Fruit fly (Drosophila melanogaster): Measurements from ENCODE around the gene GAA1.

The GAA1 gene

dm6 chrX:5896809-5897700 is 23.9 kb upstream of the GAA1 start (continued):
- TF ChIP-seq sisA (GFP tag; IDR thresholded peaks at IDR 0.05) = peak; percentile 52
- 0 out of 2 replicates have a peak, but pooled peaks have one; percentile 33 for TF ChIP-seq CG14441 (GFP tag; IDR thresholded peaks at IDR 0.05)
- TF ChIP-seq Trl (optimal IDR thresholded peaks at IDR 0.05) = no peak
- no peak for TF ChIP-seq Trl (GFP tag; optimal IDR thresholded peaks at IDR 0.05)
- no peak for TF ChIP-seq CG1832 (GFP tag; optimal IDR thresholded peaks at IDR 0.05)
- peak; percentile 13 for TF ChIP-seq zen (tag; optimal IDR thresholded peaks at IDR 0.05)
- no peak for TF ChIP-seq gce (GFP tag; IDR thresholded peaks at IDR 0.05)
- no peak for TF ChIP-seq CG9817 (tag; optimal IDR thresholded peaks at IDR 0.05)
- no peak for TF ChIP-seq Spps (tag; optimal IDR thresholded peaks at IDR 0.05)
- TF ChIP-seq CG12391 (tag; optimal IDR thresholded peaks at IDR 0.05) = peak; percentile 41
- no peak for TF ChIP-seq CG8281 (tag; optimal IDR thresholded peaks at IDR 0.05)
- no peak for TF ChIP-seq CG33557 (GFP tag; optimal IDR thresholded peaks at IDR 0.05)
- no peak for TF ChIP-seq crc (GFP tag; optimal IDR thresholded peaks at IDR 0.05)
- no peak for TF ChIP-seq CG8924 (tag; optimal IDR thresholded peaks at IDR 0.05)
- TF ChIP-seq CG8765 (GFP tag; IDR thresholded peaks at IDR 0.05) = no peak
- no peak for TF ChIP-seq scrt (GFP tag; optimal IDR thresholded peaks at IDR 0.05)
- TF ChIP-seq luna (GFP tag; optimal IDR thresholded peaks at IDR 0.05) = no peak
- no peak for TF ChIP-seq twi (tag; optimal IDR thresholded peaks at IDR 0.05)
- TF ChIP-seq ken (GFP tag; IDR thresholded peaks at IDR 0.05) = 0 out of 3 replicates have a peak, but pooled peaks have one; percentile 24
- TF ChIP-seq dati (GFP tag; IDR thresholded peaks at IDR 0.05) = no peak
- TF ChIP-seq ase (GFP tag; IDR thresholded peaks at IDR 0.05) = peak; percentile 40; the same call in 1 of the 3 replicates
- TF ChIP-seq bbx (GFP tag; IDR thresholded peaks at IDR 0.05; ENCODE audit: partially characterized antibody) = no peak
- TF ChIP-seq phol (tag; optimal IDR thresholded peaks at IDR 0.05) = peak; percentile 34
- TF ChIP-seq Sry-δ (GFP tag; optimal IDR thresholded peaks at IDR 0.05) = no peak
- no peak for TF ChIP-seq abd-A (tag; optimal IDR thresholded peaks at IDR 0.05)
- no peak for TF ChIP-seq CG1647 (GFP tag; optimal IDR thresholded peaks at IDR 0.05)
- no peak for TF ChIP-seq fu2 (GFP tag; optimal IDR thresholded peaks at IDR 0.05)
- no peak for TF ChIP-seq CG3281 (GFP tag; optimal IDR thresholded peaks at IDR 0.05)
- TF ChIP-seq Fer1 (GFP tag; optimal IDR thresholded peaks at IDR 0.05) = no peak
- no peak for TF ChIP-seq pnt (GFP tag; optimal IDR thresholded peaks at IDR 0.05)
- TF ChIP-seq BEAF-32 (GFP tag; optimal IDR thresholded peaks at IDR 0.05) = no peak
- no peak for TF ChIP-seq CG10274 (GFP tag; optimal IDR thresholded peaks at IDR 0.05)
- TF ChIP-seq chif (GFP tag; optimal IDR thresholded peaks at IDR 0.05) = peak in 1 of 2 experiments; percentile 28
- TF ChIP-seq btn (GFP tag; optimal IDR thresholded peaks at IDR 0.05) = no peak
- TF ChIP-seq CG2712 (tag; optimal IDR thresholded peaks at IDR 0.05) = peak; percentile 13
- TF ChIP-seq CG6654 (GFP tag; optimal IDR thresholded peaks at IDR 0.05) = no peak
- TF ChIP-seq croc (GFP tag; conservative IDR thresholded peaks at IDR 0.05) = no peak
- TF ChIP-seq eve (GFP tag; optimal IDR thresholded peaks at IDR 0.05) = no peak
- no peak for TF ChIP-seq CG12236 (GFP tag; optimal IDR thresholded peaks at IDR 0.05)
- TF ChIP-seq disco-r (GFP tag; optimal IDR thresholded peaks at IDR 0.05) = no peak
- no peak for TF ChIP-seq aop (GFP tag; IDR thresholded peaks at IDR 0.05)
- no peak for TF ChIP-seq CG32767 (GFP tag; IDR thresholded peaks at IDR 0.05)
- TF ChIP-seq B-H1 (GFP tag; IDR thresholded peaks at IDR 0.05) = no peak
- peak in 1 of 2 experiments; percentile 39 for TF ChIP-seq dpn (GFP tag; optimal IDR thresholded peaks at IDR 0.05)
- TF ChIP-seq CG7357 (GFP tag; IDR thresholded peaks at IDR 0.05) = 0 out of 3 replicates have a peak, but pooled peaks have one; percentile 39
- no peak for TF ChIP-seq ato (GFP tag; IDR thresholded peaks at IDR 0.05; ENCODE audit: partially characterized antibody)
- no peak for TF ChIP-seq tin (GFP tag; optimal IDR thresholded peaks at IDR 0.05)
- no peak for TF ChIP-seq Deaf1 (tag; optimal IDR thresholded peaks at IDR 0.05)
- no peak for TF ChIP-seq unc-4 (GFP tag; IDR thresholded peaks at IDR 0.05; ENCODE audit: partially characterized antibody)
- TF ChIP-seq tap (tag; optimal IDR thresholded peaks at IDR 0.05) = peak; percentile 9

Measured in whole organism, embryonic.